Worm (Caenorhabditis elegans): ENCODE data around the gene R02D5.6.

R02D5.6 gene

DNA sequence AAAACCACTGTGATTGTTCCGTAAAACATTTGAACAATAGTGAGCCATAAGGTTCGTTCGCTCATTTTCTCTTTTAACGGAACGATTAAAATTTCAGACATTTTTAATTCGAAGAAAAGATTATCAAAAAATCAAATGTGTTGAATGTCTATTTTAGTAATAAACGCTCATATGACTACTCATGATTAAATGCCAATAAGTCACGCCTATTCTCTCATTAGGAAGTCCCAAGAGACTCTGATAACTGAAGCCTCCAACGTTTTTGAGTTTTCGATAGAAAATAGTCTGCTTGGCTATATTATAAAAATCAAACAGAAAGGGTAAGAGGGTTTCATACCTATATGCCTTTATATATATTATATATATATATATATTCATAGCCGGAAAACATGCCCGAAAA is 38.3 kb upstream of the R02D5.6 start, which contains the start of gene srg-47:
Gene srg-47 (minus strand): TSS at position 101 of the 400 bp plus-strand sequence.
- TF ChIP-seq fkh-10 (GFP tag; optimal IDR thresholded peaks at IDR 0.05) (no peak), pha-4 (tag; optimal IDR thresholded peaks at IDR 0.05) (no peak), hlh-6 (tag; optimal IDR thresholded peaks at IDR 0.05) (no peak), nfya-1 (tag; optimal IDR thresholded peaks at IDR 0.05) (no peak), ceh-22 (tag; optimal IDR thresholded peaks at IDR 0.05) (no peak), mec-3 (tag; optimal IDR thresholded peaks at IDR 0.05; ENCODE audit: borderline replicate concordance) (no peak), nhr-11 (tag; optimal IDR thresholded peaks at IDR 0.05) (no peak), ceh-30 (tag; optimal IDR thresholded peaks at IDR 0.05) (no peak), syd-9 (tag; optimal IDR thresholded peaks at IDR 0.05) (no peak), K09A11.1 (tag; optimal IDR thresholded peaks at IDR 0.05; ENCODE audit: insufficient read depth) (no peak), elt-4 (tag; optimal IDR thresholded peaks at IDR 0.05) (no peak), unc-3 (GFP tag; conservative IDR thresholded peaks at IDR 0.05) (no peak), unc-3 (tag; optimal IDR thresholded peaks at IDR 0.05) (no peak), unc-86 (tag; optimal IDR thresholded peaks at IDR 0.05) (no peak), rnt-1 (tag; optimal IDR thresholded peaks at IDR 0.05) (no peak), che-1 (tag; optimal IDR thresholded peaks at IDR 0.05) (no peak), ets-4 (tag; optimal IDR thresholded peaks at IDR 0.05) (no peak), tbx-7 (tag; optimal IDR thresholded peaks at IDR 0.05) (no peak)

DNA sequence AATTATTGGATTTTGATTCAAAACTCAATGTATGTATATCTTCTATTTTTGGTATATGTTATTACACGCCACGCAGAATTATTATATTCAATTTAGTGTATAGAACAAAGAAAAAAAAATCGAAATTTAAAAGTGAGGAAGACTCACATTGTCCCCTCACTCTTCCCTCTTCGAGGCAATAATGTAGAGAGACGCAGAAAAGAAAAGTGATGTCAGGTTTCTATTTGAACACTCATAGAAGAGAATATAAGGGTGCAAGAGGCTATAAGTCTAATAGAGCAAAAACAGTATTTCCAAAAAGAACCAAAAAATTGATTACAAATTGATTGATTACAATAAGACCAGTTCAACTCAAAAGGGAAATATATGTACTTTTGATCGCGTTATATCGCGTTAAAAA is 30.6 kb upstream of the R02D5.6 start:
- TF ChIP-seq ceh-34 (tag; optimal IDR thresholded peaks at IDR 0.05), result peak; percentile 66
- TF ChIP-seq ceh-19 (GFP tag; optimal IDR thresholded peaks at IDR 0.05), result no peak
- no peak for TF ChIP-seq hlh-6 (tag; optimal IDR thresholded peaks at IDR 0.05)

DNA sequence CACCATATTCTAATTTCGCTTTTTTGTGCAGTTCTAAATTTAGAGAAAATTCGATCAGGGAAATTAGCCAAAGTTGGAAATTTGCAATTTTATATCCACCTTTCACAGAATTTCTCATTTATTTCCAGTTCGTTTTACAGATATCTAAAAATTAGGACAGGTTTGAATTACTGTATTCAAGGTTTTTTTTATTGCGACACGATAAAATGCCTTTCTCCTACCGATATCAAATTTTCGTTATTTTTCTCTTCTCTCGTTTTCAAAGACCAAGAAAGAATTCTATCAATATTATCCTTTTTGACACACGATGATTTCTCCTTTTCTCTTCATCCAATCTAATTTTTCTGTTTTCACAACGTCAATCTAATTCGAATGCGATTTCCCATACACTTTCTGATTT is 28.7 kb upstream of the R02D5.6 start, which contains the start of gene C53A5.13:
Gene C53A5.13 (plus strand): TSS at position 301 of the 400 bp plus-strand sequence.
- TF ChIP-seq unc-55 (GFP tag; optimal IDR thresholded peaks at IDR 0.05) (no peak), ama-1 (optimal IDR thresholded peaks at IDR 0.05) (no peak), unc-42 (tag; optimal IDR thresholded peaks at IDR 0.05) (no peak), hlh-8 (tag; optimal IDR thresholded peaks at IDR 0.05) (no peak), ceh-31 (tag; optimal IDR thresholded peaks at IDR 0.05) (no peak), tbx-2 (tag; optimal IDR thresholded peaks at IDR 0.05) (no peak), eyg-1 (tag; optimal IDR thresholded peaks at IDR 0.05) (no peak), sdc-2 (tag; optimal IDR thresholded peaks at IDR 0.05) (no peak), ceh-24 (tag; optimal IDR thresholded peaks at IDR 0.05) (no peak), hlh-15 (tag; optimal IDR thresholded peaks at IDR 0.05) (no peak), ets-4 (tag; optimal IDR thresholded peaks at IDR 0.05) (no peak), unc-3 (GFP tag; conservative IDR thresholded peaks at IDR 0.05) (no peak), unc-3 (tag; optimal IDR thresholded peaks at IDR 0.05) (no peak), npax-4 (tag; optimal IDR thresholded peaks at IDR 0.05) (no peak), nfya-1 (tag; optimal IDR thresholded peaks at IDR 0.05) (no peak), pax-1 (tag; optimal IDR thresholded peaks at IDR 0.05) (no peak), pat-9 (tag; optimal IDR thresholded peaks at IDR 0.05) (no peak), unc-86 (tag; optimal IDR thresholded peaks at IDR 0.05) (no peak), dmd-4 (tag; optimal IDR thresholded peaks at IDR 0.05; ENCODE audit: borderline replicate concordance) (no peak), odd-2 (tag; optimal IDR thresholded peaks at IDR 0.05) (no peak), elt-4 (tag; optimal IDR thresholded peaks at IDR 0.05) (no peak)

DNA sequence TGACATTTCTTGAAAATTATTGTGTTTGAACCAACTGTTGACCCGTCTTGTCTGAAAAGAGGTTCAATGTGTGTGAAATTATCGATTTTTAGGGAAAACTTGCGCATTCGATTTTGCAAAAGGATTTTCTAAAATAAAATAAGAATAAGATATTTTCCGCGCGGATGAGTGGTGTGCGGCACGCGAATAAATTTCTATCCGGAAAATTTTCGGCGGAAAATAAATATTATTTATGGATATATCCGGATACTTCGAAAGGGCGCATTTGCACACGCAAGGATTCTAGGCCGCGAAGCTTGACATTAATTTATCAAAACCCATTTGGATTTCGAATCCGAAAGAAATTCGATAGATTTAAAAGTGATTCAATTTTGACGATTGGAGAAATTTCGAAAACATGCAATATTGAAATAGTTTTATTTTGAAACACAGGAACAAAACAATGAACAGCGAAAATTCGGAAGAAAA is 27.9 kb upstream of the R02D5.6 start, which contains the start of gene rike-1:
Gene rike-1 (minus strand): TSS at position 51 of the 468 bp plus-strand sequence.
- TF ChIP-seq nhr-11 (tag; optimal IDR thresholded peaks at IDR 0.05) (no peak), sox-4 (tag; optimal IDR thresholded peaks at IDR 0.05) (no peak), elt-2 (tag; optimal IDR thresholded peaks at IDR 0.05) (no peak), zip-5 (tag; optimal IDR thresholded peaks at IDR 0.05) (no peak), ceh-14 (tag; optimal IDR thresholded peaks at IDR 0.05) (peak; percentile 15), ceh-31 (tag; optimal IDR thresholded peaks at IDR 0.05) (peak; percentile 50), tbx-7 (tag; optimal IDR thresholded peaks at IDR 0.05) (no peak), ets-4 (tag; optimal IDR thresholded peaks at IDR 0.05) (peak; percentile 52), odd-2 (tag; optimal IDR thresholded peaks at IDR 0.05) (no peak), ceh-9 (tag; optimal IDR thresholded peaks at IDR 0.05) (no peak), gmeb-2 (tag; optimal IDR thresholded peaks at IDR 0.05) (no peak), T23F11.4 (GFP tag; optimal IDR thresholded peaks at IDR 0.05) (no peak), ceh-2 (tag; optimal IDR thresholded peaks at IDR 0.05) (peak; percentile 59), unc-86 (tag; optimal IDR thresholded peaks at IDR 0.05) (no peak), nfya-1 (tag; optimal IDR thresholded peaks at IDR 0.05) (no peak), ceh-18 (tag; optimal IDR thresholded peaks at IDR 0.05) (no peak), ztf-16 (tag; optimal IDR thresholded peaks at IDR 0.05) (peak; percentile 61), pqm-1 (tag; optimal IDR thresholded peaks at IDR 0.05) (no peak), ceh-6 (GFP tag; optimal IDR thresholded peaks at IDR 0.05) (no peak), K09A11.1 (tag; optimal IDR thresholded peaks at IDR 0.05; ENCODE audit: insufficient read depth) (no peak), K02D7.2 (tag; optimal IDR thresholded peaks at IDR 0.05) (no peak)
